Fruit fly (Drosophila melanogaster): ENCODE data around the gene TORIP.
A peak's percentile ranks its signal among the peaks of the same experiment; 100 is the strongest.

TORIP gene

dm6 chr3L:19845047-19845906, 40.4 kb upstream of the TORIP start, which contains the start of gene Papss (continued):
- TF ChIP-seq Tbp (GFP tag; optimal IDR thresholded peaks at IDR 0.05) (no peak), CG34224 (GFP tag; IDR thresholded peaks at IDR 0.05; ENCODE audit: partially characterized antibody) (peak; percentile 88), CG8359 (GFP tag; optimal IDR thresholded peaks at IDR 0.05; ENCODE audit: borderline replicate concordance) (no peak), HLHmδ (GFP tag; optimal IDR thresholded peaks at IDR 0.05) (no peak), CG13624 (GFP tag; optimal IDR thresholded peaks at IDR 0.05) (peak; percentile 12), CG33557 (GFP tag; optimal IDR thresholded peaks at IDR 0.05) (no peak), dmrt11E (tag; optimal IDR thresholded peaks at IDR 0.05) (peak; percentile 19), nerfin-1 (tag; optimal IDR thresholded peaks at IDR 0.05) (no peak), CG5245 (GFP tag; optimal IDR thresholded peaks at IDR 0.05) (no peak), Chrac-16 (GFP tag; optimal IDR thresholded peaks at IDR 0.05) (peak; percentile 23), caup (GFP tag; optimal IDR thresholded peaks at IDR 0.05; ENCODE audit: severe bottlenecking) (peak; percentile 56), Poxn (GFP tag; IDR thresholded peaks at IDR 0.05) (no peak), CG15073 (GFP tag; optimal IDR thresholded peaks at IDR 0.05) (no peak), CG5180 (GFP tag; optimal IDR thresholded peaks at IDR 0.05) (no peak), en (GFP tag; optimal IDR thresholded peaks at IDR 0.05) (no peak), CG1647 (GFP tag; optimal IDR thresholded peaks at IDR 0.05) (no peak), wdn (GFP tag; IDR thresholded peaks at IDR 0.05) (peak; percentile 17; the same call in 1 of the 2 replicates), Hsf (GFP tag; optimal IDR thresholded peaks at IDR 0.05) (no peak), lilli (GFP tag; optimal IDR thresholded peaks at IDR 0.05) (no peak), tap (tag; optimal IDR thresholded peaks at IDR 0.05) (no peak), ham (GFP tag; IDR thresholded peaks at IDR 0.05) (no peak), CG3838 (GFP tag; optimal IDR thresholded peaks at IDR 0.05) (no peak), Nf-YC (tag; optimal IDR thresholded peaks at IDR 0.05) (no peak), eyg (GFP tag; optimal IDR thresholded peaks at IDR 0.05) (peak; percentile 14), CG13296 (GFP tag; optimal IDR thresholded peaks at IDR 0.05) (peak; percentile 15), CG15479 (GFP tag; optimal IDR thresholded peaks at IDR 0.05) (no peak), Hand (GFP tag; optimal IDR thresholded peaks at IDR 0.05) (peak; percentile 23), Doc3 (GFP tag; IDR thresholded peaks at IDR 0.05; ENCODE audit: partially characterized antibody) (peak; percentile 93), CG7963 (GFP tag; IDR thresholded peaks at IDR 0.05; ENCODE audit: partially characterized antibody) (peak; percentile 71; the same call in 2 of the 3 replicates), pzg (GFP tag; optimal IDR thresholded peaks at IDR 0.05) (peak; percentile 40), CkIIα-i1 (GFP tag; IDR thresholded peaks at IDR 0.05) (no peak), gcm (GFP tag; optimal IDR thresholded peaks at IDR 0.05) (no peak), CG12104 (GFP tag; optimal IDR thresholded peaks at IDR 0.05) (peak; percentile 9), CG17385 (GFP tag; optimal IDR thresholded peaks at IDR 0.05) (no peak), ci (GFP tag; IDR thresholded peaks at IDR 0.05) (peak; percentile 44; the same call in 1 of the 3 replicates), CG7271 (tag; optimal IDR thresholded peaks at IDR 0.05) (no peak), ato (GFP tag; IDR thresholded peaks at IDR 0.05; ENCODE audit: partially characterized antibody) (0 out of 2 replicates have a peak, but pooled peaks have one; percentile 44), jumu (GFP tag; optimal IDR thresholded peaks at IDR 0.05) (no peak), Spps (tag; optimal IDR thresholded peaks at IDR 0.05) (no peak), CG7987 (GFP tag; optimal IDR thresholded peaks at IDR 0.05) (no peak), chif (GFP tag; optimal IDR thresholded peaks at IDR 0.05) (no peak), lbe (GFP tag; optimal IDR thresholded peaks at IDR 0.05) (no peak), her (GFP tag; optimal IDR thresholded peaks at IDR 0.05) (peak; percentile 23), HmgD (GFP tag; optimal IDR thresholded peaks at IDR 0.05) (no peak), Vsx1 (GFP tag; optimal IDR thresholded peaks at IDR 0.05) (no peak), Hr51 (GFP tag; optimal IDR thresholded peaks at IDR 0.05) (no peak), GATAe (GFP tag; conservative IDR thresholded peaks at IDR 0.05) (no peak), CG10321 (GFP tag; IDR thresholded peaks at IDR 0.05) (no peak)
